Fruit fly (Drosophila melanogaster) whole organism, embryonic: Measurements from ENCODE around the gene Snx27.

ENCODE experiments used
- B-H1 ChIP-seq: fragments of 200-800 bp; sonication (Bioruptor generic); IDR thresholded peaks from 3 replicates; pipeline ENCODE4 v1.3.6; 2022; ENCODE audit warnings: missing biosample characterization, missing genetic modification characterization
- Blimp-1 ChIP-seq: fragments of 200-800 bp; sonication (Bioruptor generic); optimal IDR thresholded peaks from 3 replicates; lab custom pipeline; 2018; ENCODE audit warnings: missing biosample characterization, missing genetic modification characterization, mild to moderate bottlenecking, moderate library complexity, missing genetic modification reagents
- C15 ChIP-seq: fragments of 200-800 bp; sonication (Bioruptor generic); IDR thresholded peaks from 3 replicates; pipeline ENCODE4 v1.3.6; 2022; ENCODE audit warnings: missing biosample characterization, missing genetic modification characterization
- CG10565 ChIP-seq: fragments of 200-800 bp; sonication (Bioruptor generic); optimal IDR thresholded peaks from 3 replicates; lab custom pipeline; 2016; ENCODE audit warnings: missing biosample characterization, mild to moderate bottlenecking, missing genetic modification characterization
- CG13894 ChIP-seq: fragments of 200-800 bp; sonication (Bioruptor generic); optimal IDR thresholded peaks from 3 replicates; lab custom pipeline; 2018; ENCODE audit warnings: missing biosample characterization, mild to moderate bottlenecking, missing genetic modification characterization, moderate library complexity
- CG15601 ChIP-seq: fragments of 200-800 bp; sonication (Bioruptor generic); optimal IDR thresholded peaks from 3 replicates; lab custom pipeline; 2019; ENCODE audit warnings: missing biosample characterization, mild to moderate bottlenecking, missing genetic modification characterization, moderate library complexity
- CG16779 ChIP-seq: fragments of 200-800 bp; sonication (Bioruptor generic); IDR thresholded peaks from 2 replicates; pipeline ENCODE4 v1.3.6; 2022; ENCODE audit warnings: missing biosample characterization, missing genetic modification characterization
- CG1792 ChIP-seq: fragments of 200-800 bp; sonication (Bioruptor generic); optimal IDR thresholded peaks from 2 replicates; lab custom pipeline; 2016; ENCODE audit warnings: missing biosample characterization, missing genetic modification characterization
- CG18011 ChIP-seq: fragments of 200-800 bp; sonication (Bioruptor generic); optimal IDR thresholded peaks from 2 replicates; lab custom pipeline; 2017; ENCODE audit warnings: missing biosample characterization, missing genetic modification characterization, mild to moderate bottlenecking, moderate library complexity, missing genotype
- CG2116 ChIP-seq: fragments of 200-800 bp; sonication (Bioruptor generic); optimal IDR thresholded peaks from 3 replicates; lab custom pipeline; 2018; ENCODE audit warnings: missing biosample characterization, mild to moderate bottlenecking, missing genetic modification characterization
- CG31388 ChIP-seq: fragments of 200-800 bp; sonication (Bioruptor generic); optimal IDR thresholded peaks from 2 replicates; lab custom pipeline; 2016; ENCODE audit warnings: missing biosample characterization, missing genetic modification characterization
- CG4328 ChIP-seq: fragments of 200-800 bp; sonication (Bioruptor generic); optimal IDR thresholded peaks from 3 replicates; lab custom pipeline; 2017; ENCODE audit warnings: missing biosample characterization, missing genetic modification reagents, missing genetic modification characterization
- CG4404 ChIP-seq: fragments of 200-800 bp; sonication (Bioruptor generic); IDR thresholded peaks from 2 replicates; pipeline ENCODE4 v1.3.6; 2022; ENCODE audit warnings: missing biosample characterization, missing genetic modification characterization
- CG4854 ChIP-seq: fragments of 200-800 bp; sonication (Bioruptor generic); optimal IDR thresholded peaks from 2 replicates; lab custom pipeline; 2016; ENCODE audit warnings: missing biosample characterization, missing genetic modification characterization, inconsistent platforms
- CG5953 ChIP-seq: fragments of 200-800 bp; sonication (Bioruptor generic); IDR thresholded peaks from 2 replicates; pipeline ENCODE4 v1.3.6; 2022; ENCODE audit warnings: missing biosample characterization, missing genetic modification characterization
- CG6254 ChIP-seq: fragments of 200-800 bp; sonication (Bioruptor generic); optimal IDR thresholded peaks from 3 replicates; lab custom pipeline; 2017; ENCODE audit warnings: mild to moderate bottlenecking, missing biosample characterization, missing genetic modification reagents, missing genetic modification characterization
- CG8388 ChIP-seq: fragments of 200-800 bp; sonication (Bioruptor generic); optimal IDR thresholded peaks from 2 replicates; lab custom pipeline; 2019; ENCODE audit warnings: missing biosample characterization, mild to moderate bottlenecking, missing genetic modification characterization, moderate library complexity
- CG9727 ChIP-seq: fragments of 200-800 bp; sonication (Bioruptor generic); optimal IDR thresholded peaks from 3 replicates; lab custom pipeline; 2017; ENCODE audit warnings: missing biosample characterization, mild to moderate bottlenecking, missing genetic modification characterization
- CoRest ChIP-seq: fragments of 200-800 bp; sonication (Bioruptor generic); optimal IDR thresholded peaks from 3 replicates; lab custom pipeline; 2018; ENCODE audit warnings: missing biosample characterization, mild to moderate bottlenecking, missing genetic modification characterization, moderate library complexity
- Lpt ChIP-seq: fragments of >200 bp; optimal IDR thresholded peaks from 2 replicates; lab custom pipeline; 2018; ENCODE audit warnings: missing biosample characterization, missing genetic modification characterization
- MTF-1 ChIP-seq: fragments of 200-800 bp; sonication (Bioruptor generic); optimal IDR thresholded peaks from 2 replicates; lab custom pipeline; 2018; ENCODE audit warnings: missing biosample characterization, mild to moderate bottlenecking, missing genetic modification characterization, borderline replicate concordance
- NC2β ChIP-seq: fragments of 200-800 bp; sonication (Bioruptor generic); optimal IDR thresholded peaks from 2 replicates; lab custom pipeline; 2016; ENCODE audit warnings: missing biosample characterization, missing genetic modification characterization
- NFAT ChIP-seq: fragments of 200-800 bp; sonication (Bioruptor generic); IDR thresholded peaks from 2 replicates; pipeline ENCODE4 v1.3.6; 2022; ENCODE audit warnings: missing biosample characterization, missing genetic modification characterization
- Oli ChIP-seq: fragments of 200-800 bp; sonication (Bioruptor generic); optimal IDR thresholded peaks from 2 replicates; lab custom pipeline; 2018; ENCODE audit warnings: missing biosample characterization, mild to moderate bottlenecking, missing genetic modification characterization, moderate library complexity
- ase ChIP-seq: fragments of 200-800 bp; sonication (Bioruptor generic); IDR thresholded peaks from 3 replicates; pipeline ENCODE4 v1.3.6; 2022; ENCODE audit warnings: missing biosample characterization, missing genetic modification characterization
- bigmax ChIP-seq: fragments of 200-800 bp; sonication (Bioruptor generic); optimal IDR thresholded peaks from 2 replicates; lab custom pipeline; 2018; ENCODE audit warnings: missing biosample characterization, mild to moderate bottlenecking, missing genetic modification characterization
- cas ChIP-seq: fragments of 200-800 bp; sonication (Bioruptor generic); IDR thresholded peaks from 2 replicates; pipeline ENCODE4 v1.3.6; 2022; ENCODE audit warnings: missing biosample characterization, missing genetic modification characterization
- crp ChIP-seq, 2 experiments: fragments of 200-800 bp; sonication (Bioruptor generic); optimal IDR thresholded peaks; 2 replicates in 1 of 2; 3 replicates in 1 of 2; lab custom pipeline; 2017; ENCODE audit warnings: missing biosample characterization in 2 of 2, missing genetic modification characterization in 2 of 2, mild to moderate bottlenecking in 1 of 2, moderate library complexity in 1 of 2
- da ChIP-seq: fragments of 200-800 bp; sonication (Bioruptor generic); optimal IDR thresholded peaks from 2 replicates; lab custom pipeline; 2016; ENCODE audit warnings: missing biosample characterization, missing genetic modification characterization
- fd102C ChIP-seq: fragments of 200-800 bp; sonication (Bioruptor generic); optimal IDR thresholded peaks from 2 replicates; lab custom pipeline; 2018; ENCODE audit warnings: missing biosample characterization, mild to moderate bottlenecking, missing genetic modification characterization, moderate library complexity
- gce ChIP-seq: fragments of 200-800 bp; sonication (Bioruptor generic); IDR thresholded peaks from 3 replicates; pipeline ENCODE4 v1.3.6; 2022; ENCODE audit warnings: missing biosample characterization, missing genetic modification characterization
- h ChIP-seq: fragments of >200 bp; optimal IDR thresholded peaks from 2 replicates; lab custom pipeline; 2017
- hkb ChIP-seq, 2 experiments: fragments of 200-800 bp in 1 of 2; fragments of >200 bp in 1 of 2; sonication (Bioruptor generic) in 1 of 2; IDR thresholded peaks in 1 of 2; optimal IDR thresholded peaks in 1 of 2; 2 replicates each; pipeline versions ENCODE4 v1.3.6 to Lab custom; 2017 to 2022; ENCODE audit warnings: missing biosample characterization in 1 of 2, missing genetic modification characterization in 1 of 2
- jigr1 ChIP-seq: fragments of 200-800 bp; sonication (Bioruptor generic); IDR thresholded peaks from 3 replicates; pipeline ENCODE4 v1.3.6; 2022; ENCODE audit warnings: missing biosample characterization, missing genetic modification characterization
- lbe ChIP-seq: fragments of 200-800 bp; sonication (Bioruptor generic); optimal IDR thresholded peaks from 2 replicates; lab custom pipeline; 2016; ENCODE audit warnings: missing biosample characterization, mild to moderate bottlenecking, missing genetic modification characterization
- mam ChIP-seq: fragments of 200-800 bp; sonication (Bioruptor generic); optimal IDR thresholded peaks from 3 replicates; lab custom pipeline; 2016; ENCODE audit warnings: missing biosample characterization, missing genetic modification characterization
- mld ChIP-seq: fragments of 200-800 bp; sonication (Bioruptor generic); IDR thresholded peaks from 3 replicates; pipeline ENCODE4 v1.3.6; 2022; ENCODE audit warnings: missing biosample characterization, missing genetic modification characterization; ENCODE audit not compliant: partially characterized antibody
- sc ChIP-seq, 3 experiments: fragments of >200 bp in 2 of 3; fragments of 200-800 bp in 1 of 3; sonication (Bioruptor generic) in 1 of 3; optimal IDR thresholded peaks; 2 replicates in 2 of 3; 3 replicates in 1 of 3; lab custom pipeline; 2017; ENCODE audit warnings: mild to moderate bottlenecking in 1 of 3, missing biosample characterization in 1 of 3, missing genetic modification characterization in 1 of 3, missing genetic modification reagents in 1 of 3
- slp2 ChIP-seq: fragments of 200-800 bp; sonication (Bioruptor generic); optimal IDR thresholded peaks from 2 replicates; lab custom pipeline; 2016; ENCODE audit warnings: missing biosample characterization, missing genetic modification characterization
- sr ChIP-seq: fragments of 200-800 bp; sonication (Bioruptor generic); IDR thresholded peaks from 3 replicates; pipeline ENCODE4 v1.3.6; 2022; ENCODE audit warnings: missing biosample characterization, missing genetic modification characterization
- sug ChIP-seq: fragments of 200-800 bp; optimal IDR thresholded peaks from 2 replicates; lab custom pipeline; 2019; ENCODE audit warnings: missing biosample characterization, mild to moderate bottlenecking, missing genetic modification characterization, moderate library complexity
- tap ChIP-seq: fragments of 200-800 bp; optimal IDR thresholded peaks from 3 replicates; lab custom pipeline; 2019; ENCODE audit warnings: missing biosample characterization, mild to moderate bottlenecking, missing genetic modification characterization, moderate library complexity
- tgo ChIP-seq: fragments of 200-800 bp; sonication (Bioruptor generic); IDR thresholded peaks from 3 replicates; pipeline ENCODE4 v1.3.6; 2022; ENCODE audit warnings: missing biosample characterization, missing genetic modification characterization
- usp ChIP-seq: fragments of >200 bp; optimal IDR thresholded peaks from 2 replicates; lab custom pipeline; 2017; ENCODE audit warnings: missing biosample characterization, missing genetic modification characterization
- zf30C ChIP-seq: fragments of 200-800 bp; sonication (Bioruptor generic); optimal IDR thresholded peaks from 3 replicates; lab custom pipeline; 2018; ENCODE audit warnings: missing biosample characterization, mild to moderate bottlenecking, missing genetic modification characterization

The Snx27 gene

dm6 chrX:5746864-5747861 lies 9.3 kb upstream of the Snx27 start, which contains the start of the genes IntS6 and Rtel1 (continued):
- peak; percentile 94 for TF ChIP-seq CoRest
- peak; percentile 83 for TF ChIP-seq ase (GFP tag; lab: Robert Waterston, UW)
- TF ChIP-seq CG8388 (GFP tag; lab: Kevin White, UChicago) = peak; percentile 87
- peak; percentile 86 for TF ChIP-seq tap (tag; lab: Kevin White, UChicago)
- no peak for TF ChIP-seq sc (optimal IDR thresholded peaks at IDR 0.05; lab: Kevin White, UChicago)
- peak; percentile 74 for TF ChIP-seq sc (GFP tag; optimal IDR thresholded peaks at IDR 0.05; lab: Kevin White, UChicago)
- TF ChIP-seq CG10565 (GFP tag; lab: Kevin White, UChicago) = peak; percentile 25
- TF ChIP-seq CG4328 (GFP tag; lab: Kevin White, UChicago) = peak; percentile 88
- peak; percentile 85 for TF ChIP-seq NFAT (GFP tag; lab: Robert Waterston, UW)
- TF ChIP-seq C15 (GFP tag; lab: Robert Waterston, UW) = peak; percentile 82; the same call in 2 of the 3 replicates
- peak; percentile 4 for TF ChIP-seq fd102C (GFP tag; lab: Kevin White, UChicago)
- no peak for TF ChIP-seq usp (GFP tag; lab: Kevin White, UChicago)
- TF ChIP-seq CG4854 = peak; percentile 78
- no peak for TF ChIP-seq hkb (optimal IDR thresholded peaks at IDR 0.05; lab: Kevin White, UChicago)
- peak; percentile 88 for TF ChIP-seq hkb (GFP tag; IDR thresholded peaks at IDR 0.05; lab: Robert Waterston, UW)
- peak; percentile 52 for TF ChIP-seq CG2116 (GFP tag; lab: Kevin White, UChicago)
- TF ChIP-seq crp (GFP tag; optimal IDR thresholded peaks at IDR 0.05; lab: Kevin White, UChicago) = peak in 1 of 2 experiments; percentile 74
- peak; percentile 73 for TF ChIP-seq CG18011 (GFP tag; lab: Kevin White, UChicago)
- TF ChIP-seq bigmax = no peak
- peak; percentile 85 for TF ChIP-seq CG1792
- TF ChIP-seq da (GFP tag; lab: Kevin White, UChicago) = peak; percentile 66
- TF ChIP-seq jigr1 = peak; percentile 80; the same call in 2 of the 3 replicates
- peak; percentile 91 for TF ChIP-seq sug (tag; lab: Kevin White, UChicago)
- TF ChIP-seq Blimp-1 (GFP tag; lab: Kevin White, UChicago) = peak; percentile 77
- TF ChIP-seq mam (GFP tag; lab: Kevin White, UChicago) = peak; percentile 96
- TF ChIP-seq slp2 = peak; percentile 82
- TF ChIP-seq CG16779 (GFP tag; lab: Robert Waterston, UW) = peak; percentile 81
- peak; percentile 63; the same call in 1 of the 3 replicates for TF ChIP-seq sr (GFP tag; lab: Robert Waterston, UW)
- TF ChIP-seq lbe = peak; percentile 73
- peak; percentile 76; the same call in 1 of the 3 replicates for TF ChIP-seq gce (GFP tag; lab: Robert Waterston, UW)
- peak; percentile 77 for TF ChIP-seq NC2β
- TF ChIP-seq Lpt (GFP tag; lab: Kevin White, UChicago) = no peak

DNA sequence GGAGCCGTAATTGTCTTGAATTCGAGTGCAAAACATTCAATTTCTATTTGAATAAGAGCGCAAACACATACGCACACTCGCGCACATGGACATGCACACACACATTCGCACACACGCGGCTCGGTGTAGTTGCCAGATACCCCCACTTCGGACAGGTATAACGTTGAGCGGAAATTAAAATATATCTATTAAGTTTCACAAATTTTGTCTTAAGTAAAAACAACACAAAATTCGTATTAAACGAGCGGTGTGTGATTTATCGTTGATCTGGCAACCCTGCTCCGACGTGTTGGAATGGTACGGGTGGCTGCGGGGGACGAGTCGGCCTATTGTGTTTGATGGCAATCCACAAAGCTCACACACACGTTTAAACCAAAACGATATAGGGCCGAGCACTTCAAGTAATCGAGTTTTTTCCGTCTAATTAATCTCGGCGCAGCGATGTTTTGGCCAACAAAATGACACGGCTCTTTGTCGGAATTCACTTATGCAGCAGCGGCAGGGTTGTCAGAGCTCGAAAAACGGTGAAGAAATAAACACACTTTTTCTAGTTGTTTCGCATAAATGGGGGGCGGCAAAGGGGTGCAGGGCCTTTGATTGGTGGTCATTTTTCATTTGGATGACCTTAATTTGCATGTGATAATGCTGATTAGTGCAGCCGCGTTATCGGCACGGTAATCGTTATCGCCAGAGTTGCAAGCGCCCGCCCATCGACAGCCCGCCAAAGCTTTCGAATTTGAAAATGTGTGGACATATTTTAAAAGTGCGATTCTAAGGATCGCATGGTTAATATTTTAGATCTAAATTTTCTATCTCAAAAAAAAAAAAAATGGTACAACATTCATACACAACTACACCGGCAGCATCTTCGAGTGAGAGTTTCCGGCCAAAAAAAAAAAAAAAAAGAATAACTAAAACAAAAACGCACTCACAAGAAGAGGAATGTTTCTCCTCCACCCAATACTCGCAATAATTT lies 8.3 kb upstream of the Snx27 start:
- TF ChIP-seq tgo (GFP tag; lab: Robert Waterston, UW) (peak; percentile 80), Oli (tag; lab: Kevin White, UChicago) (peak; percentile 72), CG31388 (GFP tag; lab: Kevin White, UChicago) (no peak), CG5953 (peak; percentile 68), zf30C (GFP tag; lab: Kevin White, UChicago) (no peak), cas (GFP tag; lab: Robert Waterston, UW) (0 out of 2 replicates have a peak, but pooled peaks have one; percentile 58), CG9727 (peak; percentile 53), MTF-1 (peak; percentile 22), CG6254 (peak; percentile 0), CG13894 (tag; lab: Kevin White, UChicago) (peak; percentile 51), CG15601 (tag; lab: Kevin White, UChicago) (peak; percentile 64), CG4404 (peak; percentile 66), mld (GFP tag; lab: Robert Waterston, UW) (0 out of 3 replicates have a peak, but pooled peaks have one; percentile 39), h (lab: Kevin White, UChicago) (no peak), B-H1 (peak; percentile 61)
